Worm (Caenorhabditis elegans) whole organism, L2 larva: ENCODE data around the gene unc-41.

Experiments
- C34F6.9 ChIP-seq: fragments of 150-350 bp; optimal IDR thresholded peaks from 2 replicates; lab custom pipeline; 2014; ENCODE audit warnings: missing biosample characterization, missing genetic modification characterization

Gene unc-41

ce11 chrV:9916665-9917064 is 59.4 kb downstream of the unc-41 start, which contains the start of gene C50H2.4:
Gene C50H2.4 (plus strand): TSS chrV:9916965.
- TF ChIP-seq C34F6.9 (tag; lab: Kevin White, UChicago), result no peak
